Worm (Caenorhabditis elegans): ENCODE data around the gene fbxc-20.

fbxc-20 gene

ce11 chrII:2454822-2455221, 35.9 kb downstream of the fbxc-20 start (continued):
- no peak for TF ChIP-seq nhr-12 (tag; optimal IDR thresholded peaks at IDR 0.05)
- no peak for TF ChIP-seq hlh-4 (tag; optimal IDR thresholded peaks at IDR 0.05)
- TF ChIP-seq unc-86 (tag; optimal IDR thresholded peaks at IDR 0.05) = no peak
- TF ChIP-seq dpl-1 (GFP tag; optimal IDR thresholded peaks at IDR 0.05) = no peak
- TF ChIP-seq nhr-90 (tag; optimal IDR thresholded peaks at IDR 0.05; ENCODE audit: poor library complexity) = peak; percentile 40
- no peak for TF ChIP-seq pqm-1 (tag; optimal IDR thresholded peaks at IDR 0.05)
- TF ChIP-seq lir-3 (tag; optimal IDR thresholded peaks at IDR 0.05; ENCODE audit: poor library complexity) = no peak
- TF ChIP-seq nhr-19 (GFP tag; conservative IDR thresholded peaks at IDR 0.05) = peak; percentile 13; the same call in 1 of the 2 replicates
- no peak for TF ChIP-seq aha-1 (tag; optimal IDR thresholded peaks at IDR 0.05)
- peak in 1 of 2 experiments; percentile 64 for TF ChIP-seq lsy-2 (tag; optimal IDR thresholded peaks at IDR 0.05)
- TF ChIP-seq snu-23 (GFP tag; optimal IDR thresholded peaks at IDR 0.05) = no peak
- no peak for TF ChIP-seq nhr-85 (tag)
- no peak for TF ChIP-seq fkh-10 (GFP tag; optimal IDR thresholded peaks at IDR 0.05)
- TF ChIP-seq C04F5.9 (tag; optimal IDR thresholded peaks at IDR 0.05) = no peak
- TF ChIP-seq swsn-7 (tag; optimal IDR thresholded peaks at IDR 0.05) = peak; percentile 39
- no peak for TF ChIP-seq lin-15B (tag; optimal IDR thresholded peaks at IDR 0.05)
- TF ChIP-seq mdl-1 (tag; optimal IDR thresholded peaks at IDR 0.05) = no peak
- peak in 1 of 2 experiments; percentile 33 for TF ChIP-seq lin-35 (GFP tag; optimal IDR thresholded peaks at IDR 0.05)
- peak; percentile 54 for TF ChIP-seq lin-14 (GFP tag; optimal IDR thresholded peaks at IDR 0.05)
- TF ChIP-seq grh-1 (GFP tag; IDR thresholded peaks at IDR 0.05) = no peak
- TF ChIP-seq fos-1 (tag; optimal IDR thresholded peaks at IDR 0.05) = no peak

DNA sequence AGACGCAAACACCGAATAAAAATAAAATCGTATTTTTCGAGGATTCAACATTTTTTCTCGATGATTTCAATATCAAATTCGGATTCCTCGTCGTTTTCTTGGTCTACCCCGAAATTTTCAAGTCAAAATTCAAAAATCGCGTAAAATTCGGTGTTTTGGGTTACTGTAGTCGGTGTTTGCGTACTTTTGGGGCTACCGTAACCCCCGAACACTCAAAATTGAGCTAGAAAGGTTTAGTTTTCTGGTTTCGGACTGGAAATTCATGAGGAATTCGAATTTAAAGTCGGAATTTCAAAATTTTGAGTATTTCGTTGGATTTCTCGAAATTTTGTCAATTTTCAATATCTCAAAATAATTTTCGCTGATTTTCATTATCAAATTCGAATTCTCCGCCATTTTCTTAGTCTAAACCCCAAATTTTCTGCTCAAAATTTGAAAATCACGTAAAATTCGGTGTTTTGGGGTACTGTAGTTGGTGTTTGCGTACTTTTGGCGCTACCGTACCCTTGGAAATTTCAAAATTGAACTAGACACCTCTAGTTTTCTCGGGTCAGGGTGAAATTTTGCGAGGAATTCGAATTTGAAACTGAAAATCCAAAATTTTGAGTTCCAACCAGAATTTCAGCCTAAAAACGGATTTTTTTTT, 37.1 kb downstream of the fbxc-20 start:
- TF ChIP-seq lin-14 (GFP tag; optimal IDR thresholded peaks at IDR 0.05) (no peak), lsy-2 (tag; optimal IDR thresholded peaks at IDR 0.05) (peak; percentile 20 to 30), unc-98 (GFP tag; IDR thresholded peaks at IDR 0.05) (no peak), efl-1 (optimal IDR thresholded peaks at IDR 0.05) (no peak), efl-1 (GFP tag; optimal IDR thresholded peaks at IDR 0.05 in 1 of 2) (peak in 1 of 2 experiments; percentile 30)

ce11 chrII:2456973-2457372, 38.0 kb downstream of the fbxc-20 start:
- TF ChIP-seq tbx-2 (tag; optimal IDR thresholded peaks at IDR 0.05) (no peak), pax-3 (tag; optimal IDR thresholded peaks at IDR 0.05) (no peak)

DNA sequence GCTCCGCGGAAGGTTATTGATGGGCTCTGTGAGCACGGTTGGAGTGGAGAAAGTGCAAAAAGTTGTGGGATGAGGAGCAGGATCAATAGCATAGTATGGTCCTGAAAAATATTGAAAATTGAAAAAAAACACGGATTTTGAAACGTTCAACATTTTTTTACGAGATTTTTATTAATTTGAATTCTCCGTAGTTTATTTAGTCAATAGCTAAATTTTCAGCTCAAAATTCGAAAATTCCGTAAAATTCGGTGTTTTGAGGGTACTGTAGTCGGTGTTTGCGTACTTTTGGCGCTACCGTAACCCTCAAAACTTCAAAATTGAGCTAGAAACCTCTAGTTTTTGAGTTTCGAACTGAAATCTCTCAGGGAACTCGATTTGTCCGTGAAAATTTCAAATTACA, 39.9 kb downstream of the fbxc-20 start, which contains the start of gene pqn-42:
Gene pqn-42 (minus strand): TSS at position 101 of the 400 bp plus-strand sequence.
- TF ChIP-seq unc-62 (GFP tag; optimal IDR thresholded peaks at IDR 0.05) = no peak
- TF ChIP-seq F16B12.6 (tag; optimal IDR thresholded peaks at IDR 0.05) = no peak
- TF ChIP-seq efl-3 (GFP tag; optimal IDR thresholded peaks at IDR 0.05) = no peak

DNA sequence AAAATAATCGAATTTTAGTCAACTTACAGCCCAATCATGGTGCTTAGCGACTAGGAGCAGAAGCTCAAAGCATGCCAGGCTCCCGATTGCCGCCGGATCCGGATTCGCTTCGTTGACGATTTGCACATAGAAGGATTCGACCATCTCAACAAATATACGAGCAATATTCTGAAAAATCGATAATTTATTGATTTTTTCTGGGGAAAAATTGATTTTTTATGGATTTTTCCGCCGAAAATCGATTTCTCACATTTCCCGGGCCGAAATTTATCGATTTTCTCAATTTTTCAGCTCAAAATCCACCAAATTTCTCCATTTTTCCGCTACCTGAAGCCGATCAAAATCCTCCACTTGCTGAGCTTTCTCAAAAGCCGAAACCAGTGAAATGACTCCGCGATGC, 49.9 kb downstream of the fbxc-20 start:
- TF ChIP-seq ceh-82 (tag; optimal IDR thresholded peaks at IDR 0.05) = no peak
- TF ChIP-seq blmp-1 (tag; optimal IDR thresholded peaks at IDR 0.05) = no peak
- TF ChIP-seq rnt-1 (tag; optimal IDR thresholded peaks at IDR 0.05) = no peak
- no peak for TF ChIP-seq lin-13 (GFP tag; optimal IDR thresholded peaks at IDR 0.05)
- TF ChIP-seq unc-30 (tag; optimal IDR thresholded peaks at IDR 0.05) = no peak
- no peak for TF ChIP-seq nhr-90 (tag; optimal IDR thresholded peaks at IDR 0.05; ENCODE audit: poor library complexity)
- TF ChIP-seq efl-1 (optimal IDR thresholded peaks at IDR 0.05) = no peak
- TF ChIP-seq efl-1 (GFP tag; optimal IDR thresholded peaks at IDR 0.05 in 1 of 2) = no peak
- no peak for TF ChIP-seq egl-13 (tag; optimal IDR thresholded peaks at IDR 0.05)
- TF ChIP-seq unc-130 (tag; optimal IDR thresholded peaks at IDR 0.05) = no peak
- no peak for TF ChIP-seq fos-1 (tag; optimal IDR thresholded peaks at IDR 0.05)
- no peak for TF ChIP-seq dpl-1 (GFP tag; optimal IDR thresholded peaks at IDR 0.05)
- TF ChIP-seq nhr-19 (GFP tag; conservative IDR thresholded peaks at IDR 0.05) = no peak
- no peak for TF ChIP-seq ama-1 (optimal IDR thresholded peaks at IDR 0.05)
- TF ChIP-seq Y116A8C.19 (tag; optimal IDR thresholded peaks at IDR 0.05; ENCODE audit: borderline replicate concordance) = no peak
- no peak for TF ChIP-seq nhr-12 (tag; optimal IDR thresholded peaks at IDR 0.05)

Measured in whole organism, L1 larva.